Worm (Caenorhabditis elegans): ENCODE measurements around the gene mrg-1.

DNA sequence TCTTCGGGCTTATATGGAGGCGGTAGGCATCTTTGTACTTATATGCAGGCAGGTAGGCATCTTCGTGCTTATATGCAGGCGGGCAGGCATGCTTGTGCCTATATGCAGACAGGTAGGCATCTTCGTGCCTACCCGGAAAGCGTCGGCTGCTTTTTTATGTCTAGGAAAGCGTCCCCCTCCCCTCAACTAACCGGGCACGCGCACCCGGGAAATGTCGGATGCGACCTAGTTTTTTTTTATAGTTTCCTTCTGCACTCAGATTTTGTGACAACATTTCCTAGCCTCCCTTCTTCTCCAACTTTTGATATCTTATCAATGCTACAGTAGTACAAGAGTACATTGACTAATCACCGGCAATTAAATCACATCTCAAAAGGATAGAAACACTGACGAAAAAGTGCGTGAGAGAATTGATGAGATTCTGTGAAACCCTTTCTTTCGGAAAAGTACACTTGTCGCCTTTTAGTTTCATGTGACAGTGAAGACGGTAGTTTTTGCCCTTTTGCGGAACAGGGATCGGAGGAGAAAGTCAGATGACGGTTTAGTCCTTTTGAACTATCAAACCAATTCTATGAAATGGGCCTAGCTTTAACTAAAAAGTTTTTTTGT, 25.4 kb downstream of the mrg-1 start:
- TF ChIP-seq ztf-11 (tag; optimal IDR thresholded peaks at IDR 0.05) (no peak), nhr-41 (GFP tag; IDR thresholded peaks at IDR 0.05) (no peak), pha-4 (GFP tag; IDR thresholded peaks at IDR 0.05) (no peak), pha-4 (tag; optimal IDR thresholded peaks at IDR 0.05) (no peak), unc-62 (GFP tag; optimal IDR thresholded peaks at IDR 0.05 in 1 of 2) (peak in 1 of 2 experiments; percentile 92), unc-62 (tag; optimal IDR thresholded peaks at IDR 0.05) (no peak), nhr-28 (tag; optimal IDR thresholded peaks at IDR 0.05) (peak; percentile 94), php-3 (GFP tag; IDR thresholded peaks at IDR 0.05) (no peak), R02D3.7 (tag; optimal IDR thresholded peaks at IDR 0.05) (no peak), ces-1 (GFP tag; optimal IDR thresholded peaks at IDR 0.05) (no peak), nhr-237 (tag; optimal IDR thresholded peaks at IDR 0.05) (no peak)
